Worm (Caenorhabditis elegans) whole organism, young adult: Measurements from ENCODE around the gene vps-36.

Experiments
- B0019.2 ChIP-seq: fragments of 200-800 bp; sonication (Bioruptor generic); conservative IDR thresholded peaks from 2 replicates; pipeline ENCODE4 v1.3.6; 2022; ENCODE audit warnings: missing genetic modification reagents, missing genetic modification characterization, missing compliant biosample characterization
- B0035.1 ChIP-seq: sonication (generic microtip); optimal IDR thresholded peaks from 2 replicates; lab custom pipeline; 2016; ENCODE audit warnings: missing genetic modification characterization, mild to moderate bottlenecking, missing compliant biosample characterization, missing genotype, missing genetic modification reagents
- F23B12.7 ChIP-seq: sonication (generic microtip); optimal IDR thresholded peaks from 2 replicates; lab custom pipeline; 2017; ENCODE audit warnings: missing genetic modification characterization, mild to moderate bottlenecking, missing compliant biosample characterization, antibody characterized with exemption, moderate library complexity; ENCODE audit not compliant: insufficient read depth
- F33H1.4 ChIP-seq: fragments of 200-800 bp; sonication (Bioruptor generic); IDR thresholded peaks from 2 replicates; pipeline ENCODE4 v1.3.6; 2022; ENCODE audit warnings: missing genetic modification reagents, missing genetic modification characterization, missing compliant biosample characterization
- F37B4.10 ChIP-seq: fragments of 200-800 bp; sonication (Bioruptor generic); IDR thresholded peaks from 2 replicates; pipeline ENCODE4 v1.3.6; 2022; ENCODE audit warnings: missing genetic modification characterization, missing compliant biosample characterization
- F49E8.2 ChIP-seq: sonication (generic microtip); optimal IDR thresholded peaks from 3 replicates; lab custom pipeline; 2017; ENCODE audit warnings: missing genetic modification characterization, mild to moderate bottlenecking, missing compliant biosample characterization, antibody characterized with exemption, moderate library complexity; ENCODE audit not compliant: insufficient read depth
- K12H6.12 ChIP-seq: fragments of 200-800 bp; sonication (Bioruptor generic); optimal IDR thresholded peaks from 2 replicates; lab custom pipeline; 2018; ENCODE audit warnings: mild to moderate bottlenecking, missing genetic modification characterization, missing compliant biosample characterization
- ZK185.1 ChIP-seq: sonication (generic microtip); optimal IDR thresholded peaks from 2 replicates; lab custom pipeline; 2016; ENCODE audit warnings: mild to moderate bottlenecking, missing genetic modification characterization, missing compliant biosample characterization; ENCODE audit not compliant: poor library complexity, severe bottlenecking
- ama-1 ChIP-seq, 3 experiments: fragments of 150-350 bp in 1 of 3; sonication (generic microtip) in 2 of 3; optimal IDR thresholded peaks; 2 replicates each; lab custom pipeline; 2014 to 2018; ENCODE audit warnings: missing biosample characterization in 2 of 3, missing genetic modification characterization in 2 of 3, missing genetic modification reagents in 2 of 3
- aptf-3 ChIP-seq: fragments of 200-800 bp; sonication (Bioruptor generic); IDR thresholded peaks from 2 replicates; pipeline ENCODE4 v1.3.6; 2022; ENCODE audit warnings: missing genetic modification characterization, missing compliant biosample characterization
- athp-1 ChIP-seq: sonication (generic microtip); optimal IDR thresholded peaks from 2 replicates; lab custom pipeline; 2017; ENCODE audit warnings: mild to moderate bottlenecking, missing genetic modification characterization, missing compliant biosample characterization
- attf-3 ChIP-seq: fragments of 200-800 bp; sonication (Bioruptor generic); conservative IDR thresholded peaks from 2 replicates; pipeline ENCODE4 v1.3.6; 2022; ENCODE audit warnings: missing genetic modification reagents, missing genetic modification characterization, missing compliant biosample characterization
- attf-5 ChIP-seq: fragments of 200-800 bp; sonication (Bioruptor generic); optimal IDR thresholded peaks from 2 replicates; lab custom pipeline; 2018; ENCODE audit warnings: mild to moderate bottlenecking, missing genetic modification characterization, missing compliant biosample characterization
- ccch-3 ChIP-seq: fragments of 200-800 bp; sonication (Bioruptor generic); optimal IDR thresholded peaks from 2 replicates; lab custom pipeline; 2018; ENCODE audit warnings: mild to moderate bottlenecking, missing genetic modification characterization, missing compliant biosample characterization
- ceh-100 ChIP-seq: fragments of 200-800 bp; sonication (Bioruptor generic); IDR thresholded peaks from 2 replicates; pipeline ENCODE4 v1.3.6; 2022; ENCODE audit warnings: missing genetic modification reagents, missing genetic modification characterization, missing compliant biosample characterization
- ceh-79 ChIP-seq: sonication (generic microtip); optimal IDR thresholded peaks from 2 replicates; lab custom pipeline; 2017; ENCODE audit warnings: mild to moderate bottlenecking, missing genetic modification characterization, missing compliant biosample characterization
- chd-7 ChIP-seq: sonication (generic microtip); optimal IDR thresholded peaks from 2 replicates; lab custom pipeline; 2016; ENCODE audit warnings: mild to moderate bottlenecking, missing genetic modification characterization, moderate library complexity, missing compliant biosample characterization
- dpff-1 ChIP-seq: sonication (generic microtip); optimal IDR thresholded peaks from 2 replicates; lab custom pipeline; 2017; ENCODE audit warnings: mild to moderate bottlenecking, missing genetic modification characterization, missing compliant biosample characterization
- egl-18 ChIP-seq: fragments of 200-800 bp; sonication (Bioruptor generic); IDR thresholded peaks from 2 replicates; pipeline ENCODE4 v1.3.6; 2022; ENCODE audit warnings: missing genetic modification reagents, missing genetic modification characterization, missing compliant biosample characterization
- egl-44 ChIP-seq: fragments of 200-800 bp; sonication (Bioruptor generic); IDR thresholded peaks from 2 replicates; pipeline ENCODE4 v1.3.6; 2022; ENCODE audit warnings: missing genetic modification reagents, missing genetic modification characterization, missing compliant biosample characterization
- egrh-3 ChIP-seq: fragments of 200-800 bp; sonication (Bioruptor generic); IDR thresholded peaks from 2 replicates; pipeline ENCODE4 v1.3.6; 2022; ENCODE audit warnings: missing genetic modification reagents, missing genetic modification characterization, missing compliant biosample characterization
- fkh-3 ChIP-seq: sonication (generic microtip); optimal IDR thresholded peaks from 2 replicates; lab custom pipeline; 2016; ENCODE audit warnings: mild to moderate bottlenecking, missing genetic modification characterization, missing compliant biosample characterization
- him-1 ChIP-seq: sonication (generic microtip); optimal IDR thresholded peaks from 2 replicates; lab custom pipeline; 2016; ENCODE audit warnings: missing genotype, missing genetic modification reagents, missing genetic modification characterization, missing compliant biosample characterization
- hmg-1.2 ChIP-seq: fragments of 200-800 bp; sonication (Bioruptor generic); IDR thresholded peaks from 2 replicates; pipeline ENCODE4 v1.3.6; 2022; ENCODE audit warnings: missing genetic modification reagents, missing genetic modification characterization, missing compliant biosample characterization
- hmg-20 ChIP-seq: fragments of 200-800 bp; sonication (Bioruptor generic); IDR thresholded peaks from 2 replicates; pipeline ENCODE4 v1.3.6; 2022; ENCODE audit warnings: missing genetic modification reagents, missing genetic modification characterization, missing compliant biosample characterization
- let-607 ChIP-seq, 2 experiments: fragments of 200-800 bp in 1 of 2; sonication (Bioruptor generic) in 1 of 2; sonication (generic microtip) in 1 of 2; optimal IDR thresholded peaks; 2 replicates each; lab custom pipeline; 2016 to 2018; ENCODE audit warnings: mild to moderate bottlenecking in 2 of 2, missing compliant biosample characterization in 2 of 2, missing genetic modification characterization in 2 of 2, moderate library complexity in 2 of 2, missing genotype in 1 of 2
- lin-40 ChIP-seq: sonication (generic microtip); optimal IDR thresholded peaks from 2 replicates; lab custom pipeline; 2016; ENCODE audit warnings: missing genetic modification characterization, mild to moderate bottlenecking, missing compliant biosample characterization, missing genotype, missing genetic modification reagents
- lin-54 ChIP-seq: fragments of 200-800 bp; sonication (Bioruptor generic); optimal IDR thresholded peaks from 2 replicates; lab custom pipeline; 2018; ENCODE audit warnings: mild to moderate bottlenecking, missing genetic modification characterization, missing compliant biosample characterization
- lir-1 ChIP-seq: fragments of 200-800 bp; sonication (Bioruptor generic); conservative IDR thresholded peaks from 2 replicates; pipeline ENCODE4 v1.3.6; 2022; ENCODE audit warnings: missing genetic modification reagents, missing genetic modification characterization, missing compliant biosample characterization
- madf-6 ChIP-seq: fragments of 200-800 bp; sonication (Bioruptor generic); IDR thresholded peaks from 2 replicates; pipeline ENCODE4 v1.3.6; 2022; ENCODE audit warnings: missing genetic modification reagents, missing genetic modification characterization, missing compliant biosample characterization
- madf-8 ChIP-seq: fragments of 200-800 bp; sonication (Bioruptor generic); conservative IDR thresholded peaks from 2 replicates; pipeline ENCODE4 v1.3.6; 2022; ENCODE audit warnings: missing genetic modification reagents, missing genetic modification characterization, missing compliant biosample characterization
- mel-28 ChIP-seq: sonication (generic microtip); optimal IDR thresholded peaks from 2 replicates; lab custom pipeline; 2016; ENCODE audit warnings: borderline replicate concordance, mild to moderate bottlenecking, missing genetic modification characterization, missing compliant biosample characterization
- nfyb-1 ChIP-seq: fragments of 200-800 bp; sonication (Bioruptor generic); IDR thresholded peaks from 2 replicates; pipeline ENCODE4 v1.3.6; 2022; ENCODE audit warnings: missing genetic modification reagents, missing genetic modification characterization, missing compliant biosample characterization
- nhr-27 ChIP-seq: fragments of 200-800 bp; sonication (Bioruptor generic); optimal IDR thresholded peaks from 2 replicates; lab custom pipeline; 2018; ENCODE audit warnings: mild to moderate bottlenecking, missing genetic modification characterization, moderate library complexity, missing compliant biosample characterization
- pha-4 ChIP-seq: fragments of 150-350 bp; sonication (generic microtip); optimal IDR thresholded peaks from 2 replicates; lab custom pipeline; 2014; ENCODE audit warnings: missing biosample characterization, missing genetic modification reagents, missing genetic modification characterization
- sea-2 ChIP-seq: fragments of 200-800 bp; sonication (Bioruptor generic); IDR thresholded peaks from 2 replicates; pipeline ENCODE4 v1.3.6; 2022; ENCODE audit warnings: missing genetic modification characterization, missing compliant biosample characterization
- snpc-4 ChIP-seq, 5 experiments: fragments of 150-350 bp in 1 of 5; sonication (generic microtip) in 4 of 5; optimal IDR thresholded peaks; 2 replicates each; lab custom pipeline; 2014 to 2018; ENCODE audit warnings: missing genetic modification characterization in 5 of 5, missing biosample characterization in 3 of 5, antibody characterized with exemption in 2 of 5, mild to moderate bottlenecking in 2 of 5, missing compliant biosample characterization in 2 of 5, missing genotype in 2 of 5, moderate library complexity in 2 of 5, missing genetic modification reagents in 1 of 5
- somi-1 ChIP-seq: fragments of 200-800 bp; sonication (Bioruptor generic); optimal IDR thresholded peaks from 2 replicates; lab custom pipeline; 2018; ENCODE audit warnings: mild to moderate bottlenecking, missing genetic modification characterization, missing compliant biosample characterization
- tlf-1 ChIP-seq: fragments of 200-800 bp; sonication (Bioruptor generic); optimal IDR thresholded peaks from 2 replicates; lab custom pipeline; 2018; ENCODE audit warnings: mild to moderate bottlenecking, missing genetic modification characterization, missing compliant biosample characterization
- unc-130 ChIP-seq: sonication (generic microtip); optimal IDR thresholded peaks from 2 replicates; lab custom pipeline; 2016; ENCODE audit warnings: missing genetic modification reagents, missing genetic modification characterization, missing compliant biosample characterization
- ztf-18 ChIP-seq: sonication (generic microtip); optimal IDR thresholded peaks from 2 replicates; lab custom pipeline; 2016; ENCODE audit warnings: missing genotype, mild to moderate bottlenecking, missing genetic modification characterization, missing compliant biosample characterization
- ztf-26 ChIP-seq: sonication (generic microtip); optimal IDR thresholded peaks from 2 replicates; lab custom pipeline; 2017; ENCODE audit warnings: missing genetic modification characterization, missing compliant biosample characterization
- ztf-28 ChIP-seq: fragments of 200-800 bp; sonication (Bioruptor generic); IDR thresholded peaks from 2 replicates; pipeline ENCODE4 v1.3.6; 2022; ENCODE audit warnings: missing genetic modification reagents, missing genetic modification characterization, missing compliant biosample characterization
- ztf-6 ChIP-seq: fragments of 200-800 bp; sonication (Bioruptor generic); IDR thresholded peaks from 2 replicates; pipeline ENCODE4 v1.3.6; 2022; ENCODE audit warnings: missing genetic modification reagents, missing genetic modification characterization, missing compliant biosample characterization

Gene vps-36

DNA sequence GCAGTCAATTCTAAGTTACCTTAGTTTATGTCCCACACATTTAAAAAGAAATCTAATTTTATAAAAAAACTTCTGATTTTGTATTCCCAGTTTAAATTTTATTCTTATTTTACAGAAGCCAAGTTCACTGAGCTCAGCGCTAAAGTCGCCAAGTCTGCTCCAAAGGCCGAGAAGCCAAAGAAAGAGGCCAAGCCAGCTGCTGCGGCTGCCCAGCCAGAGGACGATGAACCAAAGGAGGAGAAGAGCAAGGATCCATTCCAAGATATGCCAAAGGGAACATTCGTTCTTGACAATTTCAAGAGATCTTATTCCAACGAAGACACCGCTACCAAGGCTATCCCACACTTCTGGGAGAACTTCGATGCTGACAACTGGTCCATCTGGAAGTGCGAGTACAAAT lies 6.4 kb upstream of the vps-36 start (continued):
- no peak for TF ChIP-seq snpc-4 (GFP tag; optimal IDR thresholded peaks at IDR 0.05; lab: Kevin White, UChicago)
- peak in 1 of 4 experiments; percentile 54 for TF ChIP-seq snpc-4 (tag; optimal IDR thresholded peaks at IDR 0.05; lab: Kevin White, UChicago)
- TF ChIP-seq tlf-1 (GFP tag; lab: Kevin White, UChicago): no peak
- TF ChIP-seq hmg-20 (GFP tag; lab: Robert Waterston, UW): 0 out of 2 replicates have a peak, but pooled peaks have one; percentile 27
- TF ChIP-seq ceh-79 (tag; lab: Kevin White, UChicago): no peak
- TF ChIP-seq nfyb-1: 0 out of 2 replicates have a peak, but pooled peaks have one; percentile 23
- TF ChIP-seq chd-7 (tag; lab: Kevin White, UChicago): peak; percentile 37
- TF ChIP-seq ztf-18 (tag; lab: Kevin White, UChicago): no peak
- TF ChIP-seq, all 124 proteins: peak for 12

DNA sequence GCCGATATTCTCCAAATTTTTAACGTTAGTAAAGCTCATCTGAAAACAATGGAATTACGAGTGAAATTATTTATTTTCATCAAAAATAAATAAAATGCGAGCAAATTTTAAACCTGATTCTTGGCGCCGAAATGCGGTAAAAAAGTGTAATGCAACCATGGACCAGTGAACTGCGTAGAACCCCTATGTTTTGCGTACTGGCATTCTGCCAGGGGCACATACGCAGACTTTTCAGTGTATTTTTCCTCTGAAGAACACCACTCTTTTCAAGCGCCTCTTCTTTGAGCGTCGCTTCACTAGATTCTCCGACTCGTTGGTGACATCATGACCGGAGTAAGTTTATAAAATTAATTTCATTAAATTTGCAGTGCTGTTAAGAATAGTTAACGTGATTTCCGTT lies 5.0 kb upstream of the vps-36 start, which contains the start of the genes ctf-4 and eef-1G:
ctf-4 (minus strand) TSS at position 39 of the 400 bp plus-strand sequence.
eef-1G (plus strand) TSS at position 219 of the 400 bp plus-strand sequence.
- TF ChIP-seq ztf-6 (GFP tag; lab: Robert Waterston, UW) (peak; percentile 71; the same call in 1 of the 2 replicates), madf-8 (GFP tag; lab: Robert Waterston, UW) (peak; percentile 64), attf-3 (GFP tag; lab: Robert Waterston, UW) (peak; percentile 75), F49E8.2 (tag; lab: Kevin White, UChicago) (peak; percentile 51), ZK185.1 (tag; lab: Kevin White, UChicago) (peak; percentile 94), egl-44 (GFP tag; lab: Robert Waterston, UW) (peak; percentile 80; the same call in 1 of the 2 replicates), egrh-3 (GFP tag; lab: Robert Waterston, UW) (no peak), B0035.1 (tag; lab: Kevin White, UChicago) (no peak), ztf-18 (tag; lab: Kevin White, UChicago) (peak; percentile 74), lir-1 (GFP tag; lab: Robert Waterston, UW) (peak; percentile 75), ztf-26 (tag; lab: Kevin White, UChicago) (peak; percentile 77), madf-6 (GFP tag; lab: Robert Waterston, UW) (peak; percentile 91), attf-5 (GFP tag; lab: Kevin White, UChicago) (peak; percentile 97), athp-1 (tag; lab: Kevin White, UChicago) (peak; percentile 79), somi-1 (peak; percentile 78), nfyb-1 (peak; percentile 94), sea-2 (GFP tag; lab: Robert Waterston, UW) (no peak), egl-18 (GFP tag; lab: Robert Waterston, UW) (0 out of 2 replicates have a peak, but pooled peaks have one; percentile 52), mel-28 (tag; lab: Kevin White, UChicago) (no peak), fkh-3 (tag; lab: Kevin White, UChicago) (no peak), ccch-3 (GFP tag; lab: Kevin White, UChicago) (no peak), ceh-100 (GFP tag; lab: Robert Waterston, UW) (peak; percentile 77), F23B12.7 (tag; lab: Kevin White, UChicago) (peak; percentile 97), lin-40 (tag; lab: Kevin White, UChicago) (peak; percentile 94), hmg-1.2 (peak; percentile 99), unc-130 (GFP tag; lab: Kevin White, UChicago) (peak; percentile 77), let-607 (tag; optimal IDR thresholded peaks at IDR 0.05; lab: Kevin White, UChicago) (peak; percentile 91 to 94), ama-1 (optimal IDR thresholded peaks at IDR 0.05; lab: Kevin White, UChicago) (no peak), ama-1 (GFP tag; optimal IDR thresholded peaks at IDR 0.05; lab: Kevin White, UChicago) (no peak), B0019.2 (GFP tag; lab: Robert Waterston, UW) (peak; percentile 57), F37B4.10 (GFP tag; lab: Robert Waterston, UW) (no peak), F33H1.4 (peak; percentile 74), aptf-3 (no peak), K12H6.12 (peak; percentile 85), nhr-27 (no peak), dpff-1 (tag; lab: Kevin White, UChicago) (no peak), pha-4 (tag; lab: Kevin White, UChicago) (peak; percentile 87), him-1 (tag; lab: Kevin White, UChicago) (peak; percentile 8), snpc-4 (GFP tag; optimal IDR thresholded peaks at IDR 0.05; lab: Kevin White, UChicago) (peak; percentile 71), snpc-4 (tag; optimal IDR thresholded peaks at IDR 0.05; lab: Kevin White, UChicago) (peak; percentile 65 to 84 (median 80)), lin-54 (GFP tag; lab: Kevin White, UChicago) (peak; percentile 95), ztf-28 (no peak)
